Fruit fly (Drosophila melanogaster) whole organism, wandering third instar larva: Measurements from ENCODE around the gene east.

Experiments used
- Abd-B ChIP-seq: fragments of >200 bp; optimal IDR thresholded peaks from 2 replicates; lab custom pipeline; 2017; ENCODE audit warnings: missing biosample characterization, missing genetic modification characterization
- CG32264 ChIP-seq: fragments of 200-800 bp; sonication (Bioruptor generic); optimal IDR thresholded peaks from 2 replicates; lab custom pipeline; 2016; ENCODE audit warnings: missing biosample characterization, missing genetic modification characterization
- CG9705 ChIP-seq: fragments of 200-800 bp; sonication (Bioruptor generic); optimal IDR thresholded peaks from 2 replicates; lab custom pipeline; 2018; ENCODE audit warnings: missing biosample characterization, mild to moderate bottlenecking, missing genetic modification characterization
- CrebA ChIP-seq: fragments of 200-800 bp; sonication (Bioruptor generic); optimal IDR thresholded peaks from 2 replicates; lab custom pipeline; 2016; ENCODE audit warnings: missing biosample characterization, mild to moderate bottlenecking, missing genetic modification characterization, borderline replicate concordance
- Dfd ChIP-seq: fragments of >200 bp; optimal IDR thresholded peaks from 2 replicates; lab custom pipeline; 2017; ENCODE audit warnings: missing biosample characterization, missing genetic modification characterization
- Dif ChIP-seq: fragments of 200-275, 200-300 bp; sonication (Bioruptor generic); optimal IDR thresholded peaks from 2 replicates; lab custom pipeline; 2018; ENCODE audit warnings: missing biosample characterization, missing genetic modification characterization; ENCODE audit not compliant: partially characterized antibody
- GATAd ChIP-seq: sonication (Bioruptor generic); optimal IDR thresholded peaks from 2 replicates; lab custom pipeline; 2016; ENCODE audit warnings: missing biosample characterization, missing genetic modification characterization
- HLH106 ChIP-seq: fragments of 200-800 bp; optimal IDR thresholded peaks from 3 replicates; lab custom pipeline; 2019; ENCODE audit warnings: missing biosample characterization, mild to moderate bottlenecking, missing genetic modification characterization, moderate library complexity
- Hnf4 ChIP-seq: fragments of 200-800 bp; sonication (Bioruptor generic); optimal IDR thresholded peaks from 2 replicates; lab custom pipeline; 2016; ENCODE audit warnings: missing biosample characterization, mild to moderate bottlenecking, missing genetic modification characterization
- Hr83 ChIP-seq: fragments of 200-300 bp; sonication (Bioruptor generic); optimal IDR thresholded peaks from 2 replicates; lab custom pipeline; 2016; ENCODE audit warnings: missing biosample characterization, mild to moderate bottlenecking, missing genetic modification characterization, moderate library complexity; ENCODE audit not compliant: poor library complexity, severe bottlenecking
- Jra ChIP-seq: sonication (Bioruptor generic); optimal IDR thresholded peaks from 2 replicates; lab custom pipeline; 2016; ENCODE audit warnings: missing biosample characterization, missing genetic modification characterization
- Myc ChIP-seq: fragments of >200 bp; optimal IDR thresholded peaks from 2 replicates; lab custom pipeline; 2017
- N ChIP-seq: fragments of >200 bp; optimal IDR thresholded peaks from 2 replicates; lab custom pipeline; 2018; ENCODE audit warnings: missing biosample characterization, missing external identifiers, missing genetic modification characterization
- OdsH ChIP-seq: fragments of 200-800 bp; sonication (Bioruptor generic); optimal IDR thresholded peaks from 2 replicates; lab custom pipeline; 2016; ENCODE audit warnings: missing biosample characterization, mild to moderate bottlenecking, missing genetic modification characterization
- Sp1 ChIP-seq: fragments of 200-800 bp; sonication (Bioruptor generic); optimal IDR thresholded peaks from 3 replicates; lab custom pipeline; 2019; ENCODE audit warnings: missing biosample characterization, mild to moderate bottlenecking, missing genetic modification characterization, moderate library complexity
- br ChIP-seq: fragments of 200-800 bp; sonication (Bioruptor generic); optimal IDR thresholded peaks from 2 replicates; lab custom pipeline; 2016; ENCODE audit warnings: missing biosample characterization, missing genetic modification characterization
- brk ChIP-seq: fragments of 200-800 bp; sonication (Bioruptor generic); optimal IDR thresholded peaks from 2 replicates; lab custom pipeline; 2016; ENCODE audit warnings: missing biosample characterization, mild to moderate bottlenecking, missing genetic modification characterization
- dl ChIP-seq, 2 experiments: fragments of 175-275, 200-275 bp in 1 of 2; fragments of 200-275 bp in 1 of 2; sonication (Bioruptor generic); optimal IDR thresholded peaks; lab custom pipeline; 2018; ENCODE audit warnings: mild to moderate bottlenecking in 2 of 2, missing biosample characterization in 2 of 2, missing genetic modification characterization in 2 of 2, moderate library complexity in 2 of 2; ENCODE audit not compliant: partially characterized antibody in 2 of 2, insufficient read depth in 1 of 2
- dmrt93B ChIP-seq: fragments of 200-800 bp; sonication (Bioruptor generic); optimal IDR thresholded peaks from 2 replicates; lab custom pipeline; 2018; ENCODE audit warnings: missing biosample characterization, mild to moderate bottlenecking, missing genetic modification characterization
- dsf ChIP-seq: sonication (Bioruptor generic); optimal IDR thresholded peaks from 2 replicates; lab custom pipeline; 2016; ENCODE audit warnings: missing biosample characterization, missing genetic modification characterization, borderline replicate concordance
- ey ChIP-seq: fragments of 200-800 bp; sonication (Bioruptor generic); optimal IDR thresholded peaks from 2 replicates; lab custom pipeline; 2016; ENCODE audit warnings: missing biosample characterization, missing genetic modification characterization
- foxo ChIP-seq, 2 experiments: fragments of 200-800 bp; sonication (Bioruptor generic); optimal IDR thresholded peaks; 2 replicates in 1 of 2; 3 replicates in 1 of 2; lab custom pipeline; 2016 to 2017; ENCODE audit warnings: missing biosample characterization in 2 of 2, missing genetic modification characterization in 2 of 2
- fru ChIP-seq: fragments of 200-800 bp; sonication (Bioruptor generic); optimal IDR thresholded peaks from 3 replicates; lab custom pipeline; 2016; ENCODE audit warnings: missing biosample characterization, mild to moderate bottlenecking, missing genetic modification characterization
- h ChIP-seq: fragments of 200-800 bp; sonication (Bioruptor generic); optimal IDR thresholded peaks from 3 replicates; lab custom pipeline; 2016; ENCODE audit warnings: missing biosample characterization, mild to moderate bottlenecking, missing genetic modification characterization
- jim ChIP-seq: fragments of 175-275, 200-325 bp; sonication (Bioruptor generic); optimal IDR thresholded peaks from 2 replicates; lab custom pipeline; 2016; ENCODE audit warnings: missing biosample characterization, mild to moderate bottlenecking, missing genetic modification characterization
- lola ChIP-seq: fragments of >200 bp; optimal IDR thresholded peaks from 2 replicates; lab custom pipeline; 2017; ENCODE audit warnings: missing biosample characterization, missing genetic modification characterization
- psq ChIP-seq: fragments of 200-800 bp; sonication (Bioruptor generic); optimal IDR thresholded peaks from 3 replicates; lab custom pipeline; 2017; ENCODE audit warnings: missing biosample characterization, mild to moderate bottlenecking, missing genetic modification characterization, moderate library complexity
- rgr ChIP-seq: fragments of 200-800 bp; sonication (Bioruptor generic); optimal IDR thresholded peaks from 3 replicates; lab custom pipeline; 2016; ENCODE audit warnings: missing biosample characterization, mild to moderate bottlenecking, missing genetic modification characterization
- sage ChIP-seq: fragments of 200-800 bp; sonication (Bioruptor generic); optimal IDR thresholded peaks from 2 replicates; lab custom pipeline; 2016; ENCODE audit warnings: missing biosample characterization, mild to moderate bottlenecking, missing genetic modification characterization
- sv ChIP-seq: fragments of 200-800 bp; sonication (Bioruptor generic); optimal IDR thresholded peaks from 3 replicates; lab custom pipeline; 2016; ENCODE audit warnings: missing biosample characterization, missing genetic modification characterization
- tai ChIP-seq: sonication (Bioruptor generic); optimal IDR thresholded peaks from 2 replicates; lab custom pipeline; 2016; ENCODE audit warnings: missing biosample characterization, missing genetic modification characterization
- usp ChIP-seq: fragments of >200 bp; optimal IDR thresholded peaks from 2 replicates; lab custom pipeline; 2017; ENCODE audit warnings: missing biosample characterization, missing genetic modification characterization
- woc ChIP-seq: sonication (Bioruptor generic); optimal IDR thresholded peaks from 2 replicates; lab custom pipeline; 2016; ENCODE audit warnings: missing biosample characterization, mild to moderate bottlenecking, missing genetic modification characterization

east gene

dm6 chrX:1988673-1989072 is 22.0 kb upstream of the east start:
- TF ChIP-seq dl (GFP tag; optimal IDR thresholded peaks at IDR 0.05; lab: Kevin White, UChicago; ENCODE audit: insufficient read depth in 1 of 2, partially characterized antibody in 2 of 2): no peak
- no peak for TF ChIP-seq lola (GFP tag; lab: Kevin White, UChicago)
- TF ChIP-seq CG32264 (GFP tag; lab: Kevin White, UChicago): no peak

dm6 chrX:1989981-1990380 is 20.7 kb upstream of the east start:
- TF ChIP-seq lola (GFP tag; lab: Kevin White, UChicago): no peak
- no peak for TF ChIP-seq Dif (GFP tag; lab: Kevin White, UChicago)
- TF ChIP-seq sv (GFP tag; lab: Kevin White, UChicago): no peak
- no peak for TF ChIP-seq Abd-B (GFP tag; lab: Kevin White, UChicago)
- TF ChIP-seq Jra: no peak
- no peak for TF ChIP-seq Sp1 (GFP tag; lab: Kevin White, UChicago)
- TF ChIP-seq, all 38 proteins: peak for 0

dm6 chrX:1991843-1992242 is 18.8 kb upstream of the east start:
- TF ChIP-seq dl (GFP tag; optimal IDR thresholded peaks at IDR 0.05; lab: Kevin White, UChicago; ENCODE audit: insufficient read depth in 1 of 2, partially characterized antibody in 2 of 2): no peak
- no peak for TF ChIP-seq brk (GFP tag; lab: Kevin White, UChicago)
- TF ChIP-seq, all 38 proteins: peak for 0

- TF ChIP-seq Dfd (GFP tag; lab: Kevin White, UChicago) (peak; percentile 87), sage (GFP tag; lab: Kevin White, UChicago) (no peak), rgr (GFP tag; lab: Kevin White, UChicago) (no peak), br (GFP tag; lab: Kevin White, UChicago) (no peak)
- TF ChIP-seq, all 38 proteins: peak for 1
Measured at dm6 chrX:1994184-1994583, 16.5 kb upstream of the east start.

dm6 chrX:1995653-1996052 is 15.0 kb upstream of the east start:
- TF ChIP-seq rgr (GFP tag; lab: Kevin White, UChicago) (no peak), dsf (GFP tag; lab: Kevin White, UChicago) (no peak)

dm6 chrX:2001057-2001456 is 9.6 kb upstream of the east start:
- TF ChIP-seq Dfd (GFP tag; lab: Kevin White, UChicago) (peak; percentile 78), Myc (lab: Kevin White, UChicago) (no peak)
- TF ChIP-seq, all 38 proteins: peak for 1

- TF ChIP-seq Abd-B (GFP tag; lab: Kevin White, UChicago): no peak
- TF ChIP-seq Dfd (GFP tag; lab: Kevin White, UChicago): peak; percentile 97
- TF ChIP-seq, all 38 proteins: peak for 1
Measured at dm6 chrX:2004114-2004513, 6.5 kb upstream of the east start.

dm6 chrX:2005840-2006239 is 4.8 kb upstream of the east start:
- TF ChIP-seq Sp1 (GFP tag; lab: Kevin White, UChicago): peak; percentile 34
- TF ChIP-seq psq: no peak
- TF ChIP-seq Dfd (GFP tag; lab: Kevin White, UChicago): no peak
- TF ChIP-seq CG32264 (GFP tag; lab: Kevin White, UChicago): no peak
- TF ChIP-seq GATAd (GFP tag; lab: Kevin White, UChicago): no peak
- no peak for TF ChIP-seq jim (GFP tag; lab: Kevin White, UChicago)
- peak; percentile 11 for TF ChIP-seq h (GFP tag; lab: Kevin White, UChicago)
- no peak for TF ChIP-seq fru (GFP tag; lab: Kevin White, UChicago)
- TF ChIP-seq Abd-B (GFP tag; lab: Kevin White, UChicago): no peak
- TF ChIP-seq Myc (lab: Kevin White, UChicago): no peak
- TF ChIP-seq foxo (GFP tag; optimal IDR thresholded peaks at IDR 0.05; lab: Kevin White, UChicago): peak in 1 of 2 experiments; percentile 33
- TF ChIP-seq dmrt93B (GFP tag; lab: Kevin White, UChicago): peak; percentile 42
- peak; percentile 15 for TF ChIP-seq OdsH
- TF ChIP-seq dl (GFP tag; optimal IDR thresholded peaks at IDR 0.05; lab: Kevin White, UChicago; ENCODE audit: insufficient read depth in 1 of 2, partially characterized antibody in 2 of 2): no peak
- TF ChIP-seq sage (GFP tag; lab: Kevin White, UChicago): no peak
- peak; percentile 66 for TF ChIP-seq CG9705 (GFP tag; lab: Kevin White, UChicago)
- no peak for TF ChIP-seq N (GFP tag; lab: Kevin White, UChicago)
- peak; percentile 23 for TF ChIP-seq br (GFP tag; lab: Kevin White, UChicago)
- TF ChIP-seq Hnf4 (GFP tag; lab: Kevin White, UChicago): no peak
- TF ChIP-seq CrebA (GFP tag; lab: Kevin White, UChicago): no peak
- peak; percentile 63 for TF ChIP-seq rgr (GFP tag; lab: Kevin White, UChicago)
- TF ChIP-seq Hr83 (GFP tag; lab: Kevin White, UChicago): peak; percentile 47
- TF ChIP-seq lola (GFP tag; lab: Kevin White, UChicago): no peak
- TF ChIP-seq HLH106 (tag; lab: Kevin White, UChicago): peak; percentile 41
- TF ChIP-seq sv (GFP tag; lab: Kevin White, UChicago): no peak
- TF ChIP-seq usp (GFP tag; lab: Kevin White, UChicago): no peak
- TF ChIP-seq woc (GFP tag; lab: Kevin White, UChicago): no peak
- no peak for TF ChIP-seq ey (GFP tag; lab: Kevin White, UChicago)
- TF ChIP-seq tai (GFP tag; lab: Kevin White, UChicago): no peak
- TF ChIP-seq Jra: no peak
